Fruit fly (Drosophila melanogaster) whole organism, embryonic: ENCODE measurements around the gene SpdS.

Experiments used
- Atf3 ChIP-seq: fragments of 200-800 bp; sonication (Bioruptor generic); optimal IDR thresholded peaks from 3 replicates; lab custom pipeline; 2016; ENCODE audit warnings: missing biosample characterization, missing genetic modification characterization
- Bdp1 ChIP-seq: fragments of 200-800 bp; sonication (Bioruptor generic); optimal IDR thresholded peaks from 3 replicates; lab custom pipeline; 2016; ENCODE audit warnings: missing biosample characterization, missing genetic modification characterization
- CG10267 ChIP-seq: fragments of 200-800 bp; sonication (Bioruptor generic); optimal IDR thresholded peaks from 2 replicates; lab custom pipeline; 2018; ENCODE audit warnings: missing biosample characterization, mild to moderate bottlenecking, missing genetic modification characterization, moderate library complexity
- CG10431 ChIP-seq: fragments of 200-800 bp; sonication (Bioruptor generic); optimal IDR thresholded peaks from 3 replicates; lab custom pipeline; 2018; ENCODE audit warnings: missing biosample characterization, mild to moderate bottlenecking, missing genetic modification characterization
- CG12769 ChIP-seq: fragments of 200-800 bp; sonication (Bioruptor generic); optimal IDR thresholded peaks from 2 replicates; lab custom pipeline; 2019; ENCODE audit warnings: missing biosample characterization, mild to moderate bottlenecking, missing genetic modification characterization, moderate library complexity
- CG13424 ChIP-seq: fragments of 200-800 bp; sonication (Bioruptor generic); optimal IDR thresholded peaks from 2 replicates; lab custom pipeline; 2019; ENCODE audit warnings: missing biosample characterization, mild to moderate bottlenecking, missing genetic modification characterization, moderate library complexity
- CG14014 ChIP-seq: fragments of 200-800 bp; sonication (Bioruptor generic); IDR thresholded peaks from 2 replicates; pipeline ENCODE4 v1.3.6; 2022; ENCODE audit warnings: missing biosample characterization, missing genetic modification characterization
- CG14710 ChIP-seq: fragments of 200-800 bp; sonication (Bioruptor generic); optimal IDR thresholded peaks from 3 replicates; lab custom pipeline; 2019; ENCODE audit warnings: missing biosample characterization, mild to moderate bottlenecking, missing genetic modification characterization, moderate library complexity
- CG1602 ChIP-seq: fragments of 200-800 bp; sonication (Bioruptor generic); optimal IDR thresholded peaks from 3 replicates; lab custom pipeline; 2016; ENCODE audit warnings: missing biosample characterization, missing genetic modification characterization
- CG1647 ChIP-seq: fragments of 200-800 bp; sonication (Bioruptor generic); optimal IDR thresholded peaks from 3 replicates; lab custom pipeline; 2016; ENCODE audit warnings: missing biosample characterization, missing genetic modification characterization
- CG17568 ChIP-seq: fragments of 200-800 bp; sonication (Bioruptor generic); optimal IDR thresholded peaks from 2 replicates; lab custom pipeline; 2018; ENCODE audit warnings: missing biosample characterization, mild to moderate bottlenecking, missing genetic modification characterization, moderate library complexity
- CG17912 ChIP-seq: fragments of 200-800 bp; sonication (Bioruptor generic); optimal IDR thresholded peaks from 2 replicates; lab custom pipeline; 2018; ENCODE audit warnings: missing biosample characterization, mild to moderate bottlenecking, missing genetic modification characterization
- CG18011 ChIP-seq: fragments of 200-800 bp; sonication (Bioruptor generic); optimal IDR thresholded peaks from 2 replicates; lab custom pipeline; 2017; ENCODE audit warnings: missing biosample characterization, missing genetic modification characterization, mild to moderate bottlenecking, moderate library complexity, missing genotype
- CG18619 ChIP-seq: fragments of 200-800 bp; sonication (Bioruptor generic); optimal IDR thresholded peaks from 3 replicates; lab custom pipeline; 2017; ENCODE audit warnings: missing biosample characterization, mild to moderate bottlenecking, missing genetic modification characterization
- CG2199 ChIP-seq: fragments of 200-800 bp; sonication (Bioruptor generic); IDR thresholded peaks from 3 replicates; pipeline ENCODE4 v1.3.6; 2022; ENCODE audit warnings: missing biosample characterization, missing genetic modification characterization
- CG2678 ChIP-seq: fragments of 200-800 bp; sonication (Bioruptor generic); optimal IDR thresholded peaks from 3 replicates; lab custom pipeline; 2019; ENCODE audit warnings: missing biosample characterization, mild to moderate bottlenecking, missing genetic modification characterization, moderate library complexity
- CG34224 ChIP-seq: fragments of 200-800 bp; sonication (Bioruptor generic); IDR thresholded peaks from 3 replicates; pipeline ENCODE4 v1.3.6; 2022; ENCODE audit warnings: missing biosample characterization, missing genetic modification characterization; ENCODE audit not compliant: partially characterized antibody
- CG4360 ChIP-seq: fragments of 200-800 bp; sonication (Bioruptor generic); IDR thresholded peaks from 2 replicates; pipeline ENCODE4 v1.3.6; 2022; ENCODE audit warnings: missing biosample characterization, missing genetic modification characterization
- CG4404 ChIP-seq: fragments of 200-800 bp; sonication (Bioruptor generic); IDR thresholded peaks from 2 replicates; pipeline ENCODE4 v1.3.6; 2022; ENCODE audit warnings: missing biosample characterization, missing genetic modification characterization
- CG4854 ChIP-seq: fragments of 200-800 bp; sonication (Bioruptor generic); optimal IDR thresholded peaks from 2 replicates; lab custom pipeline; 2016; ENCODE audit warnings: missing biosample characterization, missing genetic modification characterization, inconsistent platforms
- CG5245 ChIP-seq: fragments of 200-800 bp; sonication (Bioruptor generic); optimal IDR thresholded peaks from 3 replicates; lab custom pipeline; 2016; ENCODE audit warnings: missing biosample characterization, missing genetic modification characterization
- CG6813 ChIP-seq: fragments of 200-800 bp; sonication (Bioruptor generic); optimal IDR thresholded peaks from 2 replicates; lab custom pipeline; 2017; ENCODE audit warnings: missing biosample characterization, missing genetic modification characterization, mild to moderate bottlenecking, moderate library complexity, missing genetic modification reagents
- CG7271 ChIP-seq: fragments of 200-800 bp; sonication (Bioruptor generic); optimal IDR thresholded peaks from 2 replicates; lab custom pipeline; 2018; ENCODE audit warnings: missing biosample characterization, mild to moderate bottlenecking, missing genetic modification characterization, moderate library complexity
- CG7556 ChIP-seq: fragments of 200-800 bp; sonication (Bioruptor generic); optimal IDR thresholded peaks from 2 replicates; lab custom pipeline; 2017; ENCODE audit warnings: missing biosample characterization, mild to moderate bottlenecking, missing genetic modification characterization
- Camta ChIP-seq: fragments of 200-800 bp; sonication (Bioruptor generic); optimal IDR thresholded peaks from 2 replicates; lab custom pipeline; 2016; ENCODE audit warnings: missing biosample characterization, missing genetic modification characterization
- Ets97D ChIP-seq: fragments of 200-800 bp; sonication (Bioruptor generic); optimal IDR thresholded peaks from 3 replicates; lab custom pipeline; 2016; ENCODE audit warnings: missing biosample characterization, missing genetic modification characterization
- GATAe ChIP-seq: fragments of 200-800 bp; sonication (Bioruptor generic); conservative IDR thresholded peaks from 2 replicates; pipeline ENCODE4 v1.3.6; 2022; ENCODE audit warnings: missing biosample characterization, missing genetic modification characterization
- MTF-1 ChIP-seq: fragments of 200-800 bp; sonication (Bioruptor generic); optimal IDR thresholded peaks from 2 replicates; lab custom pipeline; 2018; ENCODE audit warnings: missing biosample characterization, mild to moderate bottlenecking, missing genetic modification characterization, borderline replicate concordance
- Mrtf ChIP-seq: fragments of 200-800 bp; sonication (Bioruptor generic); IDR thresholded peaks from 3 replicates; pipeline ENCODE4 v1.3.6; 2022; ENCODE audit warnings: missing biosample characterization, missing genetic modification characterization
- PHDP ChIP-seq: fragments of 200-800 bp; sonication (Bioruptor generic); optimal IDR thresholded peaks from 3 replicates; lab custom pipeline; 2018; ENCODE audit warnings: missing biosample characterization, mild to moderate bottlenecking, missing genetic modification characterization, moderate library complexity
- Sox102F ChIP-seq: fragments of 200-800 bp; sonication (Bioruptor generic); optimal IDR thresholded peaks from 2 replicates; lab custom pipeline; 2018; ENCODE audit warnings: missing biosample characterization, mild to moderate bottlenecking, missing genetic modification characterization, moderate library complexity
- Tbp ChIP-seq: fragments of >200 bp; optimal IDR thresholded peaks from 2 replicates; lab custom pipeline; 2018; ENCODE audit warnings: missing biosample characterization, missing genetic modification characterization
- Xrp1 ChIP-seq: fragments of 200-800 bp; sonication (Bioruptor generic); IDR thresholded peaks from 2 replicates; pipeline ENCODE4 v1.3.6; 2022; ENCODE audit warnings: missing biosample characterization, missing genetic modification characterization
- chinmo ChIP-seq: fragments of 200-800 bp; sonication (Bioruptor generic); IDR thresholded peaks from 4 replicates; pipeline ENCODE4 v1.3.6; 2022; ENCODE audit warnings: missing biosample characterization, missing genetic modification characterization; ENCODE audit not compliant: partially characterized antibody
- ems ChIP-seq: fragments of 200-800 bp; sonication (Bioruptor generic); optimal IDR thresholded peaks from 3 replicates; lab custom pipeline; 2016; ENCODE audit warnings: missing biosample characterization, missing genetic modification characterization
- exex ChIP-seq: fragments of 200-800 bp; sonication (Bioruptor generic); optimal IDR thresholded peaks from 4 replicates; lab custom pipeline; 2018; ENCODE audit warnings: missing biosample characterization, mild to moderate bottlenecking, missing genetic modification characterization, moderate library complexity
- fu2 ChIP-seq: fragments of 200-800 bp; sonication (Bioruptor generic); optimal IDR thresholded peaks from 2 replicates; lab custom pipeline; 2016; ENCODE audit warnings: missing biosample characterization, missing genetic modification characterization
- gcm ChIP-seq: fragments of 200-800 bp; sonication (Bioruptor generic); optimal IDR thresholded peaks from 2 replicates; lab custom pipeline; 2019; ENCODE audit warnings: missing biosample characterization, mild to moderate bottlenecking, missing genetic modification characterization, moderate library complexity
- gfzf ChIP-seq: fragments of 200-800 bp; sonication (Bioruptor generic); optimal IDR thresholded peaks from 2 replicates; lab custom pipeline; 2016; ENCODE audit warnings: missing biosample characterization, mild to moderate bottlenecking, missing genetic modification characterization, moderate library complexity
- h ChIP-seq: fragments of >200 bp; optimal IDR thresholded peaks from 2 replicates; lab custom pipeline; 2017
- kni ChIP-seq: fragments of 200-800 bp; sonication (Bioruptor generic); optimal IDR thresholded peaks from 3 replicates; lab custom pipeline; 2017; ENCODE audit warnings: mild to moderate bottlenecking, missing biosample characterization, missing genetic modification reagents, missing genetic modification characterization
- lbe ChIP-seq: fragments of 200-800 bp; sonication (Bioruptor generic); optimal IDR thresholded peaks from 2 replicates; lab custom pipeline; 2016; ENCODE audit warnings: missing biosample characterization, mild to moderate bottlenecking, missing genetic modification characterization
- otp ChIP-seq: fragments of 200-800 bp; sonication (Bioruptor generic); IDR thresholded peaks from 3 replicates; pipeline ENCODE4, ENCODE4 v1.3.6; 2022; ENCODE audit warnings: missing biosample characterization, missing genetic modification characterization
- peb ChIP-seq: fragments of 200-800 bp; sonication (Bioruptor generic); IDR thresholded peaks from 2 replicates; pipeline ENCODE4 v1.3.6; 2022; ENCODE audit warnings: missing biosample characterization, missing genetic modification characterization
- pnt ChIP-seq: fragments of 200-800 bp; sonication (Bioruptor generic); optimal IDR thresholded peaks from 3 replicates; lab custom pipeline; 2016; ENCODE audit warnings: missing biosample characterization, missing genetic modification characterization
- pum ChIP-seq: fragments of 200-800 bp; sonication (Bioruptor generic); optimal IDR thresholded peaks from 2 replicates; lab custom pipeline; 2016; ENCODE audit warnings: missing biosample characterization, missing genetic modification characterization
- run ChIP-seq: fragments of 200-800 bp; sonication (Bioruptor generic); optimal IDR thresholded peaks from 3 replicates; lab custom pipeline; 2018; ENCODE audit warnings: missing biosample characterization, mild to moderate bottlenecking, missing genetic modification characterization
- sima ChIP-seq: fragments of 200-800 bp; sonication (Bioruptor generic); optimal IDR thresholded peaks from 2 replicates; lab custom pipeline; 2016; ENCODE audit warnings: missing biosample characterization, missing genetic modification characterization
- slou ChIP-seq: fragments of 200-800 bp; sonication (Bioruptor generic); optimal IDR thresholded peaks from 3 replicates; lab custom pipeline; 2016; ENCODE audit warnings: missing biosample characterization, missing genetic modification characterization
- so ChIP-seq: fragments of 200-800 bp; sonication (Bioruptor generic); IDR thresholded peaks from 3 replicates; pipeline ENCODE4 v1.3.6; 2022; ENCODE audit warnings: missing biosample characterization, missing genetic modification characterization
- vvl ChIP-seq: fragments of 200-800 bp; sonication (Bioruptor generic); IDR thresholded peaks from 2 replicates; pipeline ENCODE4 v1.3.6; 2022; ENCODE audit warnings: missing biosample characterization, missing genetic modification characterization

SpdS gene

DNA sequence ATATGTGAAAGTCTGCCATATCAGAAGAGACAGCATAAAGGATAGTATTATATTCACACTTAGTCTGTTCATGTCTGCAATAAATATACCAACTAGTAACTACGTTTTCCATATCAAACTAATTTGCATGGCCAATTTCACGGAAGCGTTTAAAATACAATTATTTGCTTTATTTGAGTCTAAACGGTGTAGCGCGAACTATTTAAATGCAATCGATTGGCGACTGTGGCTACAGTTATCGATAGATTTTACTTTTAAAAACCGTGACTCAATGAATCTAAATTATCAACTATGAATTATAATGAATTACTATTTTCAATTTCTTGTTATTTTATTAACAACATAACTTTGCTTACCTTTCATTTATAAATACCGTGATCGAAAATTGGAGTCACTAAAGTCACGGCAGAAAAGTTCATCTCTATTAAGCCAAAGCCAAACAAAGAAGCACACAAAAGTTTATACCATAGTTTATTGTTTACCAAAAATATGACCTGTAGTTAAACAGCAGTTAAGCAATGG lies 4.5 kb upstream of the SpdS start, which contains the start of the genes CG9427 and CG8319 (continued):
- no peak for TF ChIP-seq so (GFP tag; lab: Robert Waterston, UW)
- no peak for TF ChIP-seq Atf3
- peak; percentile 51; the same call in 1 of the 2 replicates for TF ChIP-seq CG14014 (GFP tag; lab: Robert Waterston, UW)
- TF ChIP-seq otp (GFP tag; lab: Robert Waterston, UW): no peak
- TF ChIP-seq Sox102F (GFP tag; lab: Kevin White, UChicago): no peak
- peak; percentile 62 for TF ChIP-seq gcm (GFP tag; lab: Kevin White, UChicago)
- no peak for TF ChIP-seq CG18619
- peak; percentile 20 for TF ChIP-seq CG5245
- peak; percentile 64 for TF ChIP-seq Ets97D (GFP tag; lab: Kevin White, UChicago)
- TF ChIP-seq CG1647 (GFP tag; lab: Kevin White, UChicago): no peak
- TF ChIP-seq fu2 (GFP tag; lab: Kevin White, UChicago): peak; percentile 64
- TF ChIP-seq CG17912 (GFP tag; lab: Kevin White, UChicago): no peak
- no peak for TF ChIP-seq CG2199
- TF ChIP-seq Camta: peak; percentile 61
- peak; percentile 66 for TF ChIP-seq vvl (GFP tag; lab: Robert Waterston, UW)
- peak; percentile 37 for TF ChIP-seq CG12769 (tag; lab: Kevin White, UChicago)
- TF ChIP-seq run: peak; percentile 35
- TF ChIP-seq h: no peak
- peak; percentile 26 for TF ChIP-seq kni
- TF ChIP-seq exex (tag; lab: Kevin White, UChicago): peak; percentile 38
- TF ChIP-seq lbe: peak; percentile 10
- no peak for TF ChIP-seq Tbp
- TF ChIP-seq CG7556 (GFP tag; lab: Kevin White, UChicago): peak; percentile 32
- TF ChIP-seq peb (GFP tag; lab: Robert Waterston, UW): no peak
- peak; percentile 51 for TF ChIP-seq CG4854 (GFP tag; lab: Kevin White, UChicago)
- peak; percentile 24 for TF ChIP-seq gfzf (GFP tag; lab: Kevin White, UChicago)
- no peak for TF ChIP-seq GATAe (GFP tag; lab: Robert Waterston, UW)
- peak; percentile 77 for TF ChIP-seq PHDP (tag; lab: Kevin White, UChicago)
- no peak for TF ChIP-seq sima
- no peak for TF ChIP-seq MTF-1 (GFP tag; lab: Kevin White, UChicago)
- peak; percentile 85 for TF ChIP-seq CG14710
- peak; percentile 67 for TF ChIP-seq CG2678
- TF ChIP-seq pnt: peak; percentile 0
- TF ChIP-seq CG4404: no peak; the same call in 1 of the 2 replicates
- TF ChIP-seq slou (GFP tag; lab: Kevin White, UChicago): no peak
- peak; percentile 67; the same call in 1 of the 2 replicates for TF ChIP-seq Xrp1 (GFP tag; lab: Robert Waterston, UW)
- peak; percentile 66 for TF ChIP-seq ems
- TF ChIP-seq CG18011 (GFP tag; lab: Kevin White, UChicago): peak; percentile 33
- peak; percentile 45 for TF ChIP-seq pum (GFP tag; lab: Kevin White, UChicago)
- TF ChIP-seq CG6813 (GFP tag; lab: Kevin White, UChicago): no peak
- peak; percentile 30 for TF ChIP-seq CG1602
- TF ChIP-seq chinmo (GFP tag; lab: Robert Waterston, UW): 0 out of 4 replicates have a peak, but pooled peaks have one; percentile 44
- TF ChIP-seq CG13424: peak; percentile 70
- peak; percentile 11 for TF ChIP-seq Bdp1 (GFP tag; lab: Kevin White, UChicago)
- no peak for TF ChIP-seq CG4360 (GFP tag; lab: Robert Waterston, UW)
- TF ChIP-seq CG10431: no peak
- TF ChIP-seq CG10267 (tag; lab: Kevin White, UChicago): peak; percentile 71
- TF ChIP-seq CG34224 (GFP tag; lab: Robert Waterston, UW): peak; percentile 92
- no peak for TF ChIP-seq CG17568
- TF ChIP-seq CG7271: no peak
- TF ChIP-seq Mrtf (GFP tag; lab: Robert Waterston, UW): no peak
